Worm (Caenorhabditis elegans) whole organism, early embryonic: ENCODE results near the gene Y102A5C.36.

Source experiments
- B0310.2 ChIP-seq: sonication (generic microtip); optimal IDR thresholded peaks from 2 replicates; lab custom pipeline; 2016; ENCODE audit warnings: mild to moderate bottlenecking, missing genetic modification characterization, missing compliant biosample characterization
- F13C5.2 ChIP-seq: sonication (generic microtip); optimal IDR thresholded peaks from 2 replicates; lab custom pipeline; 2017; ENCODE audit warnings: mild to moderate bottlenecking, missing genetic modification characterization, inconsistent platforms, missing compliant biosample characterization
- aly-1 ChIP-seq: sonication (generic microtip); optimal IDR thresholded peaks from 2 replicates; lab custom pipeline; 2016; ENCODE audit warnings: missing genetic modification characterization, missing compliant biosample characterization
- ama-1 ChIP-seq: fragments of 150-350 bp; optimal IDR thresholded peaks from 2 replicates; lab custom pipeline; 2014
- ceh-13 ChIP-seq: fragments of 200-800 bp; sonication (Bioruptor generic); optimal IDR thresholded peaks from 2 replicates; lab custom pipeline; 2018; ENCODE audit warnings: mild to moderate bottlenecking, missing genetic modification characterization, missing compliant biosample characterization
- ceh-36 ChIP-seq: sonication (generic microtip); optimal IDR thresholded peaks from 2 replicates; lab custom pipeline; 2016; ENCODE audit warnings: missing genetic modification characterization, inconsistent platforms, missing compliant biosample characterization
- ets-7 ChIP-seq: sonication (generic microtip); optimal IDR thresholded peaks from 2 replicates; lab custom pipeline; 2016; ENCODE audit warnings: missing genotype, missing genetic modification characterization, missing compliant biosample characterization
- flt-1 ChIP-seq: fragments of 200-800 bp; sonication (Bioruptor generic); IDR thresholded peaks from 2 replicates; pipeline ENCODE4 v1.3.6; 2022; ENCODE audit warnings: missing genetic modification characterization, missing compliant biosample characterization
- hmbx-1 ChIP-seq: sonication (generic microtip); optimal IDR thresholded peaks from 2 replicates; lab custom pipeline; 2016; ENCODE audit warnings: mild to moderate bottlenecking, missing genetic modification characterization, missing compliant biosample characterization
- hmg-4 ChIP-seq: fragments of 200-800 bp; sonication (Bioruptor generic); optimal IDR thresholded peaks from 2 replicates; lab custom pipeline; 2018; ENCODE audit warnings: mild to moderate bottlenecking, missing genetic modification characterization, missing compliant biosample characterization
- hnd-1 ChIP-seq: sonication (generic microtip); optimal IDR thresholded peaks from 2 replicates; lab custom pipeline; 2016; ENCODE audit warnings: missing genetic modification characterization, missing compliant biosample characterization
- pes-1 ChIP-seq: fragments of 200-800 bp; sonication (Bioruptor generic); IDR thresholded peaks from 2 replicates; pipeline ENCODE4 v1.3.6; 2022; ENCODE audit warnings: missing genetic modification reagents, missing genetic modification characterization, missing compliant biosample characterization
- scrt-1 ChIP-seq: fragments of 200-800 bp; sonication (Bioruptor generic); IDR thresholded peaks from 2 replicates; pipeline ENCODE4 v1.3.6; 2022; ENCODE audit warnings: missing genetic modification characterization, missing compliant biosample characterization
- sea-1 ChIP-seq: fragments of 200-800 bp; sonication (Bioruptor generic); conservative IDR thresholded peaks from 2 replicates; pipeline ENCODE4 v1.3.6; 2022; ENCODE audit warnings: missing genetic modification characterization, missing compliant biosample characterization
- tbx-11 ChIP-seq: fragments of 200-800 bp; sonication (Bioruptor generic); IDR thresholded peaks from 2 replicates; pipeline ENCODE4 v1.3.6; 2022; ENCODE audit warnings: missing genetic modification characterization, missing compliant biosample characterization
- tbx-37 ChIP-seq: fragments of 200-800 bp; sonication (Bioruptor generic); conservative IDR thresholded peaks from 2 replicates; pipeline ENCODE4 v1.3.6; 2022; ENCODE audit warnings: missing genetic modification reagents, missing genetic modification characterization, missing compliant biosample characterization
- tra-4 ChIP-seq: sonication (generic microtip); optimal IDR thresholded peaks from 2 replicates; lab custom pipeline; 2017; ENCODE audit warnings: missing genetic modification characterization, missing compliant biosample characterization

The Y102A5C.36 gene

ce11 chrV:16918378-16918777 lies 8.9 kb downstream of the Y102A5C.36 start, which contains the start of the genes fbxa-206 and Y102A5C.2:
Gene fbxa-206 (minus strand): TSS chrV:16918478.
Gene Y102A5C.2 (plus strand): TSS chrV:16918731.
- TF ChIP-seq B0310.2 (tag; lab: Kevin White, UChicago) (no peak), tbx-11 (GFP tag; lab: Robert Waterston, UW) (no peak), flt-1 (GFP tag; lab: Robert Waterston, UW) (no peak), tbx-37 (GFP tag; lab: Robert Waterston, UW) (no peak), pes-1 (no peak), aly-1 (tag; lab: Kevin White, UChicago) (no peak), ama-1 (no peak), sea-1 (no peak), ceh-13 (GFP tag; lab: Kevin White, UChicago) (no peak), ets-7 (tag; lab: Kevin White, UChicago) (no peak), hmg-4 (no peak), F13C5.2 (no peak), tra-4 (tag; lab: Kevin White, UChicago) (no peak), ceh-36 (tag; lab: Kevin White, UChicago) (no peak), hmbx-1 (tag; lab: Kevin White, UChicago) (no peak), hnd-1 (tag; lab: Kevin White, UChicago) (no peak), scrt-1 (no peak)

- no peak for TF ChIP-seq flt-1 (GFP tag; lab: Robert Waterston, UW)
- no peak for TF ChIP-seq ceh-36 (tag; lab: Kevin White, UChicago)
- no peak for TF ChIP-seq sea-1
- no peak for TF ChIP-seq hmg-4
- no peak for TF ChIP-seq ama-1
- TF ChIP-seq hnd-1 (tag; lab: Kevin White, UChicago), result no peak
- no peak for TF ChIP-seq tbx-37 (GFP tag; lab: Robert Waterston, UW)
- TF ChIP-seq tbx-11 (GFP tag; lab: Robert Waterston, UW), result no peak
- TF ChIP-seq aly-1 (tag; lab: Kevin White, UChicago), result no peak
- no peak for TF ChIP-seq tra-4 (tag; lab: Kevin White, UChicago)
- no peak for TF ChIP-seq hmbx-1 (tag; lab: Kevin White, UChicago)
- no peak for TF ChIP-seq scrt-1
These were observed 11.2 kb downstream of the Y102A5C.36 start, which contains the start of gene F09C6.10 for ce11 chrV:16916079-16916478. Gene F09C6.10 (minus strand): TSS chrV:16916179.

ce11 chrV:16911934-16912333 lies 15.3 kb downstream of the Y102A5C.36 start, which contains the start of gene nhr-116:
Gene nhr-116 (plus strand): TSS chrV:16912234.
- TF ChIP-seq ceh-36 (tag; lab: Kevin White, UChicago) (no peak), pes-1 (no peak), F13C5.2 (no peak), aly-1 (tag; lab: Kevin White, UChicago) (no peak), B0310.2 (tag; lab: Kevin White, UChicago) (no peak)

- TF ChIP-seq flt-1 (GFP tag; lab: Robert Waterston, UW) (no peak), scrt-1 (no peak), ets-7 (tag; lab: Kevin White, UChicago) (no peak), ceh-13 (GFP tag; lab: Kevin White, UChicago) (no peak), ceh-36 (tag; lab: Kevin White, UChicago) (no peak), B0310.2 (tag; lab: Kevin White, UChicago) (no peak), aly-1 (tag; lab: Kevin White, UChicago) (no peak), ama-1 (no peak), hmbx-1 (tag; lab: Kevin White, UChicago) (no peak), hmg-4 (no peak)
These were observed 16.0 kb downstream of the Y102A5C.36 start for ce11 chrV:16911294-16911693.

- no peak for TF ChIP-seq sea-1
- TF ChIP-seq hnd-1 (tag; lab: Kevin White, UChicago), result no peak
- TF ChIP-seq tbx-11 (GFP tag; lab: Robert Waterston, UW), result no peak
- TF ChIP-seq ets-7 (tag; lab: Kevin White, UChicago), result no peak
- TF ChIP-seq tbx-37 (GFP tag; lab: Robert Waterston, UW), result no peak
- TF ChIP-seq pes-1, result no peak
- TF ChIP-seq ceh-13 (GFP tag; lab: Kevin White, UChicago), result no peak
These were observed 16.4 kb downstream of the Y102A5C.36 start for ce11 chrV:16910864-16911263.

ce11 chrV:16909871-16910270 lies 17.4 kb downstream of the Y102A5C.36 start, which contains the start of gene F09C6.16:
Gene F09C6.16 (minus strand): TSS chrV:16909971.
- no peak for TF ChIP-seq sea-1
- no peak for TF ChIP-seq hmg-4
- TF ChIP-seq flt-1 (GFP tag; lab: Robert Waterston, UW), result no peak
- no peak for TF ChIP-seq ama-1
- TF ChIP-seq hmbx-1 (tag; lab: Kevin White, UChicago), result no peak
- TF ChIP-seq pes-1, result no peak
- TF ChIP-seq hnd-1 (tag; lab: Kevin White, UChicago), result no peak
- TF ChIP-seq ceh-36 (tag; lab: Kevin White, UChicago), result no peak
- no peak for TF ChIP-seq tra-4 (tag; lab: Kevin White, UChicago)
- TF ChIP-seq B0310.2 (tag; lab: Kevin White, UChicago), result no peak
- no peak for TF ChIP-seq ets-7 (tag; lab: Kevin White, UChicago)
- TF ChIP-seq F13C5.2, result no peak
- no peak for TF ChIP-seq tbx-37 (GFP tag; lab: Robert Waterston, UW)
- no peak for TF ChIP-seq aly-1 (tag; lab: Kevin White, UChicago)
- TF ChIP-seq scrt-1, result no peak
- TF ChIP-seq ceh-13 (GFP tag; lab: Kevin White, UChicago), result no peak
- no peak for TF ChIP-seq tbx-11 (GFP tag; lab: Robert Waterston, UW)

- TF ChIP-seq flt-1 (GFP tag; lab: Robert Waterston, UW), result no peak
- TF ChIP-seq B0310.2 (tag; lab: Kevin White, UChicago), result no peak
- no peak for TF ChIP-seq ceh-13 (GFP tag; lab: Kevin White, UChicago)
- TF ChIP-seq tbx-37 (GFP tag; lab: Robert Waterston, UW), result no peak
- no peak for TF ChIP-seq scrt-1
These were observed 22.6 kb downstream of the Y102A5C.36 start, which contains the start of gene nhr-262 for ce11 chrV:16904612-16905011. Gene nhr-262 (plus strand): TSS chrV:16904912.

ce11 chrV:16902726-16903125 lies 24.5 kb downstream of the Y102A5C.36 start, which contains the start of gene srd-68:
Gene srd-68 (minus strand): TSS chrV:16902826.
- TF ChIP-seq hmbx-1 (tag; lab: Kevin White, UChicago) (no peak), ceh-13 (GFP tag; lab: Kevin White, UChicago) (no peak), hnd-1 (tag; lab: Kevin White, UChicago) (no peak), sea-1 (no peak), ets-7 (tag; lab: Kevin White, UChicago) (no peak), aly-1 (tag; lab: Kevin White, UChicago) (no peak), flt-1 (GFP tag; lab: Robert Waterston, UW) (no peak), tra-4 (tag; lab: Kevin White, UChicago) (no peak), F13C5.2 (no peak)
